Worm (Caenorhabditis elegans) whole organism, L1 larva: Measurements from ENCODE around the gene grl-25.

Source experiments
- C04F5.9 ChIP-seq: sonication (generic microtip); optimal IDR thresholded peaks from 2 replicates; lab custom pipeline; 2016; ENCODE audit warnings: missing genetic modification characterization, missing compliant biosample characterization
- C34B4.2 ChIP-seq: sonication (generic microtip); optimal IDR thresholded peaks from 2 replicates; lab custom pipeline; 2017; ENCODE audit warnings: mild to moderate bottlenecking, missing genetic modification characterization, missing compliant biosample characterization
- F16B12.6 ChIP-seq: fragments of 150-350 bp; optimal IDR thresholded peaks from 2 replicates; lab custom pipeline; 2014; ENCODE audit warnings: missing biosample characterization, missing genetic modification characterization
- alr-1 ChIP-seq: fragments of 200-800 bp; sonication (Bioruptor generic); optimal IDR thresholded peaks from 2 replicates; lab custom pipeline; 2018; ENCODE audit warnings: borderline replicate concordance, mild to moderate bottlenecking, missing genetic modification characterization, missing compliant biosample characterization
- ceh-63 ChIP-seq: fragments of 200-800 bp; sonication (Bioruptor generic); optimal IDR thresholded peaks from 2 replicates; lab custom pipeline; 2018; ENCODE audit warnings: mild to moderate bottlenecking, missing genetic modification characterization, missing compliant biosample characterization
- ceh-8 ChIP-seq: fragments of 200-800 bp; sonication (Bioruptor generic); optimal IDR thresholded peaks from 2 replicates; lab custom pipeline; 2018; ENCODE audit warnings: mild to moderate bottlenecking, missing genetic modification characterization, moderate library complexity, missing compliant biosample characterization
- ceh-90 ChIP-seq: sonication (generic microtip); optimal IDR thresholded peaks from 2 replicates; lab custom pipeline; 2016; ENCODE audit warnings: missing genetic modification characterization, missing compliant biosample characterization
- dpl-1 ChIP-seq, 3 experiments: fragments of 150-350 bp in 2 of 3; sonication (generic microtip) in 1 of 3; optimal IDR thresholded peaks; 2 replicates each; lab custom pipeline; 2014 to 2017; ENCODE audit warnings: missing biosample characterization in 3 of 3, missing genetic modification characterization in 3 of 3, missing genetic modification reagents in 3 of 3
- efl-1 ChIP-seq, 4 experiments: fragments of 150-350 bp; optimal IDR thresholded peaks in 3 of 4; peaks in 1 of 4; 1 replicate in 1 of 4; 2 replicates in 3 of 4; lab custom pipeline; 2014; ENCODE audit warnings: missing biosample characterization in 2 of 4, missing genetic modification characterization in 2 of 4, missing genetic modification reagents in 2 of 4
- egl-13 ChIP-seq: sonication (generic microtip); optimal IDR thresholded peaks from 2 replicates; lab custom pipeline; 2016; ENCODE audit warnings: missing genotype, missing genetic modification reagents, missing genetic modification characterization, missing compliant biosample characterization
- elt-2 ChIP-seq: sonication (generic microtip); optimal IDR thresholded peaks from 2 replicates; lab custom pipeline; 2016; ENCODE audit warnings: missing genetic modification characterization, mild to moderate bottlenecking, inconsistent platforms, missing compliant biosample characterization, missing genetic modification reagents
- fkh-10 ChIP-seq: sonication (generic microtip); optimal IDR thresholded peaks from 2 replicates; lab custom pipeline; 2017; ENCODE audit warnings: missing biosample characterization, missing genetic modification reagents, missing genetic modification characterization
- fos-1 ChIP-seq: fragments of 150-350 bp; optimal IDR thresholded peaks from 2 replicates; lab custom pipeline; 2014; ENCODE audit warnings: missing biosample characterization, missing genetic modification characterization
- grh-1 ChIP-seq: fragments of 200-800 bp; sonication (Bioruptor generic); IDR thresholded peaks from 2 replicates; pipeline ENCODE4 v1.3.6; 2022; ENCODE audit warnings: missing genetic modification reagents, missing genetic modification characterization, missing compliant biosample characterization
- hlh-17 ChIP-seq: fragments of 200-800 bp; sonication (Bioruptor generic); optimal IDR thresholded peaks from 2 replicates; lab custom pipeline; 2018; ENCODE audit warnings: missing genetic modification characterization, mild to moderate bottlenecking, missing compliant biosample characterization, moderate library complexity, borderline replicate concordance
- hlh-4 ChIP-seq: sonication (generic microtip); optimal IDR thresholded peaks from 2 replicates; lab custom pipeline; 2016; ENCODE audit warnings: mild to moderate bottlenecking, missing genetic modification characterization, missing compliant biosample characterization
- hpl-2 ChIP-seq: fragments of 150-350 bp; optimal IDR thresholded peaks from 2 replicates; lab custom pipeline; 2014; ENCODE audit warnings: missing biosample characterization, missing genetic modification reagents, missing genetic modification characterization
- irx-1 ChIP-seq: sonication (generic microtip); optimal IDR thresholded peaks from 2 replicates; lab custom pipeline; 2016; ENCODE audit warnings: missing genetic modification characterization, missing compliant biosample characterization
- isw-1 ChIP-seq: fragments of 200-800 bp; sonication (Bioruptor generic); IDR thresholded peaks from 2 replicates; pipeline ENCODE4 v1.3.6; 2022; ENCODE audit warnings: missing genetic modification characterization, missing compliant biosample characterization
- lin-13 ChIP-seq: fragments of 150-350 bp; optimal IDR thresholded peaks from 2 replicates; lab custom pipeline; 2014; ENCODE audit warnings: missing biosample characterization, missing genetic modification reagents, missing genetic modification characterization
- lin-14 ChIP-seq: fragments of 200-800 bp; sonication (Bioruptor generic); optimal IDR thresholded peaks from 2 replicates; lab custom pipeline; 2018; ENCODE audit warnings: mild to moderate bottlenecking, missing genetic modification characterization, moderate library complexity, missing compliant biosample characterization
- lin-15B ChIP-seq: fragments of 150-350 bp; sonication (generic microtip); optimal IDR thresholded peaks from 3 replicates; lab custom pipeline; 2014; ENCODE audit warnings: missing biosample characterization, missing genetic modification characterization
- mab-9 ChIP-seq: fragments of 200-800 bp; sonication (Bioruptor generic); IDR thresholded peaks from 2 replicates; pipeline ENCODE4 v1.3.6; 2022; ENCODE audit warnings: missing genetic modification reagents, missing genetic modification characterization, missing compliant biosample characterization
- nhr-11 ChIP-seq: fragments of 150-350 bp; optimal IDR thresholded peaks from 2 replicates; lab custom pipeline; 2014; ENCODE audit warnings: missing biosample characterization, missing genetic modification characterization
- nhr-20 ChIP-seq: sonication (generic microtip); optimal IDR thresholded peaks from 2 replicates; lab custom pipeline; 2016; ENCODE audit warnings: mild to moderate bottlenecking, missing genetic modification characterization, missing compliant biosample characterization
- nhr-47 ChIP-seq: sonication (generic microtip); optimal IDR thresholded peaks from 2 replicates; lab custom pipeline; 2016; ENCODE audit warnings: mild to moderate bottlenecking, missing genetic modification characterization, moderate library complexity, missing compliant biosample characterization
- nhr-71 ChIP-seq: sonication (generic microtip); optimal IDR thresholded peaks from 2 replicates; lab custom pipeline; 2016; ENCODE audit warnings: mild to moderate bottlenecking, missing genetic modification characterization, moderate library complexity, missing compliant biosample characterization
- nhr-76 ChIP-seq: sonication (generic microtip); optimal IDR thresholded peaks from 2 replicates; lab custom pipeline; 2017; ENCODE audit warnings: missing biosample characterization, missing genetic modification characterization
- nhr-77 ChIP-seq: fragments of 150-350 bp; optimal IDR thresholded peaks from 2 replicates; lab custom pipeline; 2014; ENCODE audit warnings: missing biosample characterization, missing genetic modification characterization
- nhr-90 ChIP-seq: sonication (generic microtip); optimal IDR thresholded peaks from 2 replicates; lab custom pipeline; 2016; ENCODE audit warnings: mild to moderate bottlenecking, missing genetic modification characterization, missing compliant biosample characterization; ENCODE audit not compliant: poor library complexity
- pag-3 ChIP-seq: sonication (generic microtip); optimal IDR thresholded peaks from 2 replicates; lab custom pipeline; 2017; ENCODE audit warnings: missing genetic modification characterization, mild to moderate bottlenecking, missing compliant biosample characterization, antibody characterized with exemption, borderline replicate concordance; ENCODE audit not compliant: insufficient read depth
- pax-3 ChIP-seq: fragments of 200-800 bp; sonication (Bioruptor generic); optimal IDR thresholded peaks from 2 replicates; lab custom pipeline; 2018; ENCODE audit warnings: mild to moderate bottlenecking, missing genetic modification characterization, moderate library complexity, missing compliant biosample characterization
- skn-1 ChIP-seq: fragments of 150-350 bp; optimal IDR thresholded peaks from 2 replicates; lab custom pipeline; 2014; ENCODE audit warnings: missing biosample characterization, missing genetic modification characterization
- snu-23 ChIP-seq: sonication (generic microtip); optimal IDR thresholded peaks from 2 replicates; lab custom pipeline; 2016; ENCODE audit warnings: missing genetic modification characterization, missing compliant biosample characterization
- sox-4 ChIP-seq: sonication (generic microtip); optimal IDR thresholded peaks from 2 replicates; lab custom pipeline; 2016; ENCODE audit warnings: missing genetic modification characterization, missing compliant biosample characterization
- tlp-1 ChIP-seq: fragments of 150-350 bp; optimal IDR thresholded peaks from 2 replicates; lab custom pipeline; 2014; ENCODE audit warnings: missing biosample characterization, missing genetic modification characterization
- unc-30 ChIP-seq: sonication (generic microtip); optimal IDR thresholded peaks from 2 replicates; lab custom pipeline; 2017; ENCODE audit warnings: missing biosample characterization, missing genetic modification characterization
- unc-98 ChIP-seq: fragments of 200-800 bp; sonication (Bioruptor generic); IDR thresholded peaks from 2 replicates; pipeline ENCODE4 v1.3.6; 2022; ENCODE audit warnings: missing genetic modification characterization, missing compliant biosample characterization
- vab-15 ChIP-seq: sonication (generic microtip); optimal IDR thresholded peaks from 2 replicates; lab custom pipeline; 2017; ENCODE audit warnings: missing genotype, mild to moderate bottlenecking, missing genetic modification characterization, missing compliant biosample characterization
- zag-1 ChIP-seq: fragments of 150-350 bp; optimal IDR thresholded peaks from 2 replicates; lab custom pipeline; 2014; ENCODE audit warnings: missing biosample characterization, missing genetic modification characterization
- ztf-11 ChIP-seq, 2 experiments: sonication (generic microtip); optimal IDR thresholded peaks; 2 replicates each; lab custom pipeline; 2016 to 2017; ENCODE audit warnings: missing genetic modification characterization in 2 of 2, missing biosample characterization in 1 of 2, missing compliant biosample characterization in 1 of 2

The grl-25 gene

DNA sequence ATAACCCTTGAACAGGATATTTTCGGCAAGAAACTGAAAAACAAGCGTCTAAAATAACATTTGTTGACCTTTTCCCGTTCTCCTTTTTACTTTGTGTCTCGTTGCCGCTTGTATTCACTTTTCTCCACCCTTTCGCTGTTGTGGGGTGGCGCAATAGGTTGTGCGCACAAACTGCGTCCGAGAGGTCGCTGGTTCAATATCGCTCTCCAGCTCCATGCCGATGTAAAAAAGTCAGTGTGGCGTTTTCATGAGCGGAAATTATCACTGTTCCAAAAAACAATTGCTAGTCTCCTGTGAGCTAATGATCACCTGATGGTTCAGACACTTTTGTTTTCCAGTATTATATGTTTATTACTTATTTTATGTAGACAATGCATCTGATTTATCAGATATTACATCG, 24.5 kb upstream of the grl-25 start (continued):
- TF ChIP-seq pag-3 (tag; lab: Kevin White, UChicago), result peak; percentile 68
- TF ChIP-seq zag-1 (tag; lab: Kevin White, UChicago), result peak; percentile 7
- no peak for TF ChIP-seq ceh-90 (tag; lab: Kevin White, UChicago)
- peak; percentile 38 to 68 (median 60) for TF ChIP-seq dpl-1 (GFP tag; optimal IDR thresholded peaks at IDR 0.05; lab: Kevin White, UChicago)
- TF ChIP-seq nhr-11, result no peak
- no peak for TF ChIP-seq lin-15B (tag; lab: Kevin White, UChicago)
- peak; percentile 16 for TF ChIP-seq fos-1 (tag; lab: Kevin White, UChicago)
- TF ChIP-seq egl-13, result peak; percentile 57
- no peak for TF ChIP-seq tlp-1
- TF ChIP-seq grh-1, result no peak
- TF ChIP-seq lin-13, result peak; percentile 76
- peak; percentile 79 for TF ChIP-seq nhr-20 (tag; lab: Kevin White, UChicago)
- no peak for TF ChIP-seq vab-15 (tag; lab: Kevin White, UChicago)
- peak; percentile 34 for TF ChIP-seq sox-4 (tag; lab: Kevin White, UChicago)
- TF ChIP-seq unc-30 (tag; lab: Kevin White, UChicago), result no peak
- no peak for TF ChIP-seq alr-1 (tag; lab: Kevin White, UChicago)
- peak; percentile 65 for TF ChIP-seq nhr-90 (tag; lab: Kevin White, UChicago)
- TF ChIP-seq hlh-17, result no peak
- peak; percentile 83 for TF ChIP-seq nhr-71 (tag; lab: Kevin White, UChicago)
- TF ChIP-seq C04F5.9 (tag; lab: Kevin White, UChicago), result peak; percentile 46
- TF ChIP-seq mab-9, result peak; percentile 38; the same call in 1 of the 2 replicates
- TF ChIP-seq unc-98, result no peak
- TF ChIP-seq elt-2 (tag; lab: Kevin White, UChicago), result peak; percentile 50
- TF ChIP-seq ceh-8 (GFP tag; lab: Kevin White, UChicago), result peak; percentile 9
- peak; percentile 35 for TF ChIP-seq isw-1 (GFP tag; lab: Robert Waterston, UW)
- TF ChIP-seq pax-3, result peak; percentile 33
- peak in 1 of 2 experiments; percentile 41 for TF ChIP-seq ztf-11 (tag; optimal IDR thresholded peaks at IDR 0.05; lab: Kevin White, UChicago)
- TF ChIP-seq nhr-76 (tag; lab: Kevin White, UChicago), result no peak
- no peak for TF ChIP-seq C34B4.2 (tag; lab: Kevin White, UChicago)
- TF ChIP-seq hlh-4 (tag; lab: Kevin White, UChicago), result no peak
- TF ChIP-seq ceh-63, result no peak
- TF ChIP-seq irx-1 (tag; lab: Kevin White, UChicago), result peak; percentile 60
- TF ChIP-seq nhr-47 (tag; lab: Kevin White, UChicago), result peak; percentile 83
- peak; percentile 38 for TF ChIP-seq F16B12.6 (tag; lab: Kevin White, UChicago)
- TF ChIP-seq lin-14 (GFP tag; lab: Kevin White, UChicago), result peak; percentile 77
- TF ChIP-seq, all 84 proteins: peak for 50

DNA sequence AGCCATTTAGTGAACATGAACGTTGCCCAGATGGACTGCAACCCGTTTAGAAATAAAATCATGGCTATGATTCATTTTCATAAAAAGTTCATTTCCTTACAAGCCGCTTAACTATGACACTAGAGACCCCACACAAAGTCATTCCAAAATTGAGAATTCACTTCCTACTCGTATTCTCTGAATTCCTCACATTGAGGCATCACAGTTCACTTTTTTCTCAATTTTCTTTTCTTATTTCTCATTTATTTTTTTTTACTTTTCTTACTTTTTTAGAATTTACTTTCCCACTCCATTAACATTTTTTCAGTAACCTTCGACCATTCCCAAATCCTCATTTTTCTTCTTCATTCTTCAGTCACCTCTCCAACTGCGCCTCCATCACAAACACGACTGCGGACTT, 17.7 kb upstream of the grl-25 start, which contains the start of gene dhrr-1:
Gene dhrr-1 (plus strand): TSS at position 301 of the 400 bp plus-strand sequence.
- TF ChIP-seq efl-1 (optimal IDR thresholded peaks at IDR 0.05; lab: Kevin White, UChicago) (no peak), efl-1 (GFP tag; optimal IDR thresholded peaks at IDR 0.05 in 1 of 2; lab: Kevin White, UChicago) (peak in 1 of 2 experiments; percentile 84), hpl-2 (GFP tag; lab: Kevin White, UChicago) (no peak)
- TF ChIP-seq, all 84 proteins: peak for 1

DNA sequence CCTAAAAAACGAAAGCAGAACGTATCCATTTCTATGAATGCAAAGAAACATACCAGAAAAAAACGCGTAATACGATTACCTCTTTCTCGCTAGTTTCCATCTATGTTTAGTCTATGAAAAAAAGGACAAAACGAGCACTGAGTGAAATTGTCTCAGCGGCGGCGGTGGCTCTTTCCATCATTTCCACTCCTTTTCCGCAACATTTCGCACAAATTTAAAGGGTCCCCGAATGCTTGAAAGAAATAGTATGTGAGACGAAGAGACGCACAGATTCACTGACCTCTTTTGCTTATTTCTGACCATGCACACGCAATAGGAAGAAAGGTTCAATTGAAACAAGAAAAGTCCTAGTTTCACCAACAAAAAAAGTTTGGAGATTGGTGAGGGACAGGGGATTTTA, 15.8 kb upstream of the grl-25 start:
- TF ChIP-seq nhr-77 (tag; lab: Kevin White, UChicago), result no peak
- peak; percentile 62 for TF ChIP-seq lin-14 (GFP tag; lab: Kevin White, UChicago)
- TF ChIP-seq hlh-17, result no peak
- peak; percentile 49 for TF ChIP-seq fkh-10 (GFP tag; lab: Kevin White, UChicago)
- TF ChIP-seq skn-1 (tag; lab: Kevin White, UChicago), result no peak
- no peak for TF ChIP-seq snu-23 (GFP tag; lab: Kevin White, UChicago)
